Fruit fly (Drosophila melanogaster) whole organism, adult: Measurements from ENCODE around the gene CG3081.
A peak's percentile ranks its signal among the peaks of the same experiment; 100 is the strongest.

ENCODE experiments used
- CG11617 ChIP-seq: fragments of 200-800 bp; sonication (Bioruptor generic); optimal IDR thresholded peaks from 2 replicates; lab custom pipeline; 2017; ENCODE audit warnings: mild to moderate bottlenecking, missing biosample characterization, missing genetic modification reagents, missing genetic modification characterization
- CG5204 ChIP-seq: fragments of 200-800 bp; sonication (Bioruptor generic); optimal IDR thresholded peaks from 2 replicates; lab custom pipeline; 2016; ENCODE audit warnings: missing biosample characterization, missing genetic modification characterization
- CG7045 ChIP-seq: fragments of 200-800 bp; sonication (Bioruptor generic); optimal IDR thresholded peaks from 2 replicates; lab custom pipeline; 2017; ENCODE audit warnings: missing biosample characterization, mild to moderate bottlenecking, missing genetic modification characterization
- CG7101 ChIP-seq: fragments of 200-800 bp; sonication (Bioruptor generic); optimal IDR thresholded peaks from 2 replicates; lab custom pipeline; 2018; ENCODE audit warnings: missing biosample characterization, mild to moderate bottlenecking, missing genetic modification characterization, moderate library complexity
- Clk ChIP-seq: fragments of 200-800 bp; sonication (Bioruptor generic); optimal IDR thresholded peaks from 2 replicates; lab custom pipeline; 2017; ENCODE audit warnings: missing biosample characterization, missing genetic modification characterization
- Hr96 ChIP-seq: fragments of 200-800 bp; sonication (Bioruptor generic); optimal IDR thresholded peaks from 2 replicates; lab custom pipeline; 2016; ENCODE audit warnings: missing biosample characterization, missing genetic modification characterization
- bab1 ChIP-seq: fragments of 200-800 bp; sonication (Bioruptor generic); optimal IDR thresholded peaks from 3 replicates; lab custom pipeline; 2019; ENCODE audit warnings: missing biosample characterization, mild to moderate bottlenecking, missing genetic modification characterization, moderate library complexity
- cic ChIP-seq: fragments of 200-800 bp; sonication (Bioruptor generic); optimal IDR thresholded peaks from 2 replicates; lab custom pipeline; 2017; ENCODE audit warnings: missing biosample characterization, mild to moderate bottlenecking, missing genetic modification characterization, moderate library complexity
- cnc ChIP-seq, 2 experiments: fragments of >200 bp; optimal IDR thresholded peaks; 2 replicates each; lab custom pipeline; 2017
- kay ChIP-seq: fragments of 200-800 bp; sonication (Bioruptor generic); peaks from one replicate; lab custom pipeline; 2016; ENCODE audit warnings: missing biosample characterization, missing genetic modification characterization, borderline replicate concordance
- ovo ChIP-seq: fragments of 200-800 bp; sonication (Bioruptor generic); optimal IDR thresholded peaks from 2 replicates; lab custom pipeline; 2016; ENCODE audit warnings: missing biosample characterization, missing genetic modification characterization
- tj ChIP-seq: fragments of 200-800 bp; sonication (Bioruptor generic); optimal IDR thresholded peaks from 3 replicates; lab custom pipeline; 2017; ENCODE audit warnings: missing biosample characterization, mild to moderate bottlenecking, missing genetic modification characterization, moderate library complexity
- toe ChIP-seq: fragments of 200-800 bp; sonication (Bioruptor generic); optimal IDR thresholded peaks from 2 replicates; lab custom pipeline; 2016; ENCODE audit warnings: missing biosample characterization, missing genetic modification characterization

dm6 chrX:4596467-4597183 is 47.2 kb downstream of the CG3081 start:
- TF ChIP-seq CG5204 (GFP tag; lab: Kevin White, UChicago) (no peak), kay (GFP tag; lab: Kevin White, UChicago) (peak; percentile 23), CG7101 (no peak), cnc (optimal IDR thresholded peaks at IDR 0.05; lab: Kevin White, UChicago) (no peak), bab1 (GFP tag; lab: Kevin White, UChicago) (no peak), Clk (GFP tag; lab: Kevin White, UChicago) (no peak), CG7045 (GFP tag; lab: Kevin White, UChicago) (no peak), CG11617 (GFP tag; lab: Kevin White, UChicago) (no peak), ovo (GFP tag; lab: Kevin White, UChicago) (no peak), Hr96 (GFP tag; lab: Kevin White, UChicago) (no peak), toe (GFP tag; lab: Kevin White, UChicago) (no peak), tj (GFP tag; lab: Kevin White, UChicago) (no peak), cic (GFP tag; lab: Kevin White, UChicago) (no peak)
